Fruit fly (Drosophila melanogaster): Measurements from ENCODE around the gene CG9920.

CG9920 gene

dm6 chr3R:14061049-14061987 is 36.6 kb downstream of the CG9920 start:
- TF ChIP-seq CG8478 (optimal IDR thresholded peaks at IDR 0.05) (no peak), CTCF (optimal IDR thresholded peaks at IDR 0.05) (no peak)

DNA sequence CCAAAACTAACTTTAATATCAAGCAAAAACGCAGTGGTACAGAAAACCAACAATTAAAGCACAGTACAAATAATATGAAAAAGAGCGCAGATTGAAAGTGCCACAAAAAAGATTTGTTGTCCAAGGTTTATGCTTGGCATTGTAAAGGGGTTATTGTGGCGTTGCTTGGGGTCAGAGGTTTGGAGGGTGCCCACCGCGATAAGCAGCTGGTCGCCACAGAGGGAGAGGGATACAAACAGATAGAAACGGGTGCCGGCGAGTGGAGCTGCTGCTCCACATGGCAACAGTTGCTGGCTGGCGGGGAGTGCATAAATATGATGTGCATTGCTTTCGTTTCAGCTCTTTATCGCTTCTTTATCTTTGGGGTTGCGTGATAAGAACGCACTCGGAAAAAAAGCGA is 37.5 kb downstream of the CG9920 start:
- TF ChIP-seq CG8478 (optimal IDR thresholded peaks at IDR 0.05), result no peak
- no peak for TF ChIP-seq CTCF (optimal IDR thresholded peaks at IDR 0.05)

DNA sequence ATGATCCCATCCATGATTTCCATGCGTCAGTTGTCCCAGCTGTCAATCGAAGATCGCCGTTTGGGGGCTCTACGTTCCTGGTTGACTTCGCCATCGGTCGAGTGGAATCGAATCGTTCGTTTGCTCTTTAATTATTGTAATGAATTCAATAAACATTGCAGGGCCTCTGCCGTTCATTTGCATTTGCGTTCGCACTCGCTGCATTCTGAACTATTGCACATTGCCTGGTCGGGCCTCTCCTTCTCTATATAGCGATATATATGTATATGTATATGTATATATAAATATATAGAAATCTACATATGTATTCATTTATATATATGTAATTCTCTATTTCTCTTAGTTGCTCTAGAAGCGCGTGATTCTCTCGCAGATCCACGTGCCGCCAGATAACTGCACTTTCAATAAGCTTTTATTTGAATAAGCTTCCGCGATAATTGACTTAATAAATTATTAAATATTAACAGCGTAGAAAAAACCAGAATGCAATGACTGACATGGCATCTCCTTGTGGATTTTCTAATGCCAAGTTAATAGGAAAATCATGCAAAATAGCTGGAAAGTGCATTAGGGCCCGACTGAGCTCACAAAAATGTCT is 38.1 kb downstream of the CG9920 start:
- no peak for TF ChIP-seq CTCF (optimal IDR thresholded peaks at IDR 0.05)
- TF ChIP-seq CG8478 (optimal IDR thresholded peaks at IDR 0.05), result no peak

DNA sequence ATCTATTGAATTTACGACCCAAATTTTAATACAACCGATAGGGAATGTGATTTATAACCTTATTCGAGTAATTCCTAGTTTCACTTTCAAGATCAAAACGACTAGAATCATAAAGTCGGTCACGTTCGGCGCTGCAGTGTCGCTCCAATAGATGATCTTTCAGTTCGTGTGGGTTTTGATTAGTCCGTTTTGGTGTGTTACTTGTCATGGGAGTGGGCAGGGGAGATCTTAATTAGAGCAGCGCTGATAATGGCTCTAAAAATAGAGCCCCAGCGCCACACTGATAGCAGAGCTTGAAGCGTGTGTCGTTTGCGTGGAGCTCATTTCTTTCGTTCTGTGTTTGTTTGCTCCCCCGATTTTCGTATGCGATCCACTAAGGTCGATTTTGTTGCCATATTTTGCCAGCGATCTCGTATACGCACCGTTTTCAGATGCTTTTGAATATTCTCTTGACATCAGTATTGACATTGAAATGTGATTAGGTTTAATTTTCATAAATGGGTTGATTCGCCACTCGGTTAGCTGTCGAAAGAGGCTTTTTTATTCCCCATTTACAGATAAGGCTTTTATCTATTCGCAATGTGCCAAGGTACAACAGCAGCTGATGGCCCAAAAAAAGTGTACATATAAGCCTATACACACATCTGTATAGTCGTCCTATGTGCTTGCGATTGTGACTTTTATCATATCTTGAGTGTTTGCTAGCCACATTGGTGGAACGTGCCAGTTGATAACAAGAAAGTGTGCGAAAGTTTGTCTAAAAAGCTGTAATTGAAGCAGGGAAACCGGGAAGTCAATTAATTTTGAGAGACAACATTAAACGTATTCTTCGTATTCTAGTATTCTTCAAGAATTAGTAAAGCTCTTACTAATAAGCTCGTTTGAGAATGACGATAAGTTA is 39.1 kb downstream of the CG9920 start:
- TF ChIP-seq CTCF (optimal IDR thresholded peaks at IDR 0.05), result no peak

- TF ChIP-seq CG8478 (optimal IDR thresholded peaks at IDR 0.05), result no peak
- TF ChIP-seq CTCF (optimal IDR thresholded peaks at IDR 0.05), result no peak
These were observed 40.6 kb downstream of the CG9920 start for dm6 chr3R:14057132-14057855.

DNA sequence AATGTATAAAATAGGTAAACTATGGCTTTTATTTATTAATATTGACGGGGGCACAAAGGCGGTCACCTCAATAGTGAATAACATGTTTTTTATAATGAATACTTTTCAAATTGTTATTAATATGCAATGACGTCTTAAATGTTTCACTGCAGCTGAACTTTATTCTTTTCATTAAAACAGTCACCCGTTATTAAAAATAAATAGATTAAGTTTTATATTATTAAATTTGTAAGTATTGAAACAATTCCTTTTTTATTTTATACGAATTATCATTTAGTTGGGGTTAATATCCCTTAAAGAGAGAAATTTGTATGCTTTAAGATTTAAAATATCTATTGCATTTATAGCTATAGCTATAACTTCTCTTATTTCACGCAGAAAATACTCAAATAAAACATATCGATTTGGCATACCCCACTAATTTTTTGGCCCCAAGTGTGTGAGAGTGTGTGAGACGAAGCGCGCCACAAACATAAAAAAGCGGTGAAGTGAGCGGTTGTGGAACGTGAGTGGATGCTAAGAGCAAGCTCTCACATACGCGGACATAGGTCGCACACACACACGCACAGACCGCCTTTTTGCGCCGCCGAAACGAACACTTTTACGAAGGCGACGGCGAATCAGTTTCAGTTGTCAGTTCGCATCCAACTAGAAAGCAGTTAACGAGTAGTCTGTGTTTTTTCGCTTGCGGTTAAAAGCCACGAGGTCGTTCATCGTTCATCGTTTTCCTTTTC is 41.4 kb downstream of the CG9920 start, which contains the start of gene foxo:
TSS of gene foxo (plus strand) at position 626 of the 734 bp plus-strand sequence.
- TF ChIP-seq CG8478 (optimal IDR thresholded peaks at IDR 0.05) (no peak), CTCF (optimal IDR thresholded peaks at IDR 0.05) (no peak)

dm6 chr3R:14055944-14056319 is 41.9 kb downstream of the CG9920 start:
- no peak for TF ChIP-seq CTCF (optimal IDR thresholded peaks at IDR 0.05)
- no peak for TF ChIP-seq CG8478 (optimal IDR thresholded peaks at IDR 0.05)

- TF ChIP-seq CTCF (optimal IDR thresholded peaks at IDR 0.05) (no peak), CG8478 (optimal IDR thresholded peaks at IDR 0.05) (no peak)
These were observed 43.8 kb downstream of the CG9920 start for dm6 chr3R:14054103-14054502.

- no peak for TF ChIP-seq CTCF (optimal IDR thresholded peaks at IDR 0.05)
- no peak for TF ChIP-seq CG8478 (optimal IDR thresholded peaks at IDR 0.05)
These were observed 44.7 kb downstream of the CG9920 start for dm6 chr3R:14053037-14053808.

dm6 chr3R:14052182-14053036 is 45.5 kb downstream of the CG9920 start:
- TF ChIP-seq CG8478 (optimal IDR thresholded peaks at IDR 0.05) (no peak), CTCF (optimal IDR thresholded peaks at IDR 0.05) (no peak)

- TF ChIP-seq CTCF (optimal IDR thresholded peaks at IDR 0.05), result no peak
These were observed 46.5 kb downstream of the CG9920 start for dm6 chr3R:14051391-14051852.

DNA sequence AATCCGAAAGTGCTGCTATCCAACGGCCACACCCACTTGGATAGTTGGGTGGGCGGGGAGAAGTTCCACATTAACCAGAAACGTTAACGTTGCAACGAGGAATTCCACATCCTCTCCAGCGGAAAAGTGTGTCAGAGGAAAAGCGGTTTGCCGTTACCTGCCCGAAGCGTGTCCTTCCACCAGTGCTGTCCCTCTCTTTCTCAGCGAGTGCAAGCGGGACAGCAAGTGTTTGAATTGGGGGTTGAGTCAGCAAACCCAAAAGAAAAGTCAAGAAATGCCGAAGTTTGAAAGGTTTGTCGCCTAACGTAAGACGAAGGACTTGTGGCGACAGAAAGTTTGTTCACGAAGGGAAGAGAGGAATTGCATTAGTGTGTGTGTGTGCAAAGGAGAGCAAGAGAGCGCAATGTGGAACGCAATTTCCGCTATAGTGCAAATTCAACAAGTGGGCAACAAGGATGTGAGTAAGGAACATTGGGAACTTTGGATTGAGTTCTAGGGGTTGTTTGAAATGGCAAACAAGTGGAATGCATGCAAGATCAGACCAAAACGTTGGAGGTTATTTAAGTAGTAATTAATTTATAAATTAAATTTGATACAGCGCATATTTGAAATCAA is 47.2 kb downstream of the CG9920 start:
- TF ChIP-seq CTCF (optimal IDR thresholded peaks at IDR 0.05) (no peak), CG8478 (optimal IDR thresholded peaks at IDR 0.05) (no peak)
